Fruit fly (Drosophila melanogaster) whole organism: ENCODE results near the gene Dlip1.

Experiments
- CG8478 ChIP-seq: fragments of >200 bp; optimal IDR thresholded peaks from 2 replicates; lab custom pipeline; 2018; ENCODE audit warnings: inconsistent platforms
- Dll ChIP-seq: fragments of >200 bp; optimal IDR thresholded peaks from 2 replicates; lab custom pipeline; 2017
- EcR ChIP-seq, 2 experiments: fragments of >200 bp; optimal IDR thresholded peaks; 2 replicates each; lab custom pipeline; 2017; ENCODE audit warnings: missing biosample characterization in 2 of 2, missing genetic modification characterization in 2 of 2, missing genetic modification reagents in 2 of 2
- pan ChIP-seq: fragments of >200 bp; optimal IDR thresholded peaks from 2 replicates; lab custom pipeline; 2017
- psq ChIP-seq: fragments of >200 bp; optimal IDR thresholded peaks from 2 replicates; lab custom pipeline; 2017
- usp ChIP-seq: fragments of >200 bp; optimal IDR thresholded peaks from 2 replicates; lab custom pipeline; 2017; ENCODE audit warnings: missing biosample characterization, missing genetic modification characterization, mixed read lengths

The Dlip1 gene

dm6 chrX:9142224-9142802, 16.1 kb upstream of the Dlip1 start, which contains the start of gene CG7065:
TSS of gene CG7065 (plus strand) at chrX:9142493.
- TF ChIP-seq CG8478 (lab: Kevin White, UChicago) (no peak), Dll (lab: Kevin White, UChicago) (no peak), EcR (GFP tag; optimal IDR thresholded peaks at IDR 0.05; lab: Kevin White, UChicago) (no peak), pan (lab: Kevin White, UChicago) (no peak), psq (lab: Kevin White, UChicago) (no peak), usp (no peak)

DNA sequence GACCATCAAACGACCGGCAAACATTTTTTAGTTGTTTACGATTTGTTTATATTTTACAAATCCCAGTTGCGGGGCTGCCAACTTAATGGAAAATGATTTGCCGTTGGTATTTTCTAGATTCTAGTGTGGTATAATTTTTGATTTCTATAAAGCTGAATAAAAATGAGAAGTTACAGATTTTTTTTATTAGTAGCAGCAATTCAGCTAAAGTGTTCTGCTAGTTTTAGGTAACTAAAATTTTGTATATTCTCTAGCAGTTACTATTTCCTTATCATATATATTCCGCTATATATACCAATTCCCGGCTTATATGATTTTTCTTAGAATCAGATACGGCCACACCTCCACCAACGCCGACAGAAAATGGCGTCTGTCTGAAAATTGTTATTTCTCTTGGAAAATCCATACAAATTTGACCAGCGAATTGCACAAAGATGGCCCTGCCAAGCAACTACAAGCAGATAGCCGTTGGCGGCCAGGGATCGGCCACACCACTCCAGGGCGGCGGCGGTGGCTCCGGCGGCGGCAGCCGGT, 9.4 kb upstream of the Dlip1 start, which contains the start of the genes fh and Bap111:
Gene fh, minus strand, starts transcription at position 83 of the 534 bp plus-strand sequence.
Gene Bap111, plus strand, starts transcription at position 321 of the 534 bp plus-strand sequence.
- TF ChIP-seq EcR (GFP tag; optimal IDR thresholded peaks at IDR 0.05; lab: Kevin White, UChicago) (no peak), pan (lab: Kevin White, UChicago) (no peak)

- TF ChIP-seq psq (lab: Kevin White, UChicago) = no peak
- no peak for TF ChIP-seq EcR (GFP tag; optimal IDR thresholded peaks at IDR 0.05; lab: Kevin White, UChicago)
- no peak for TF ChIP-seq Dll (lab: Kevin White, UChicago)
- no peak for TF ChIP-seq pan (lab: Kevin White, UChicago)
- no peak for TF ChIP-seq usp
- TF ChIP-seq CG8478 (lab: Kevin White, UChicago) = no peak
Measured at dm6 chrX:9152127-9152598, 6.3 kb upstream of the Dlip1 start.

DNA sequence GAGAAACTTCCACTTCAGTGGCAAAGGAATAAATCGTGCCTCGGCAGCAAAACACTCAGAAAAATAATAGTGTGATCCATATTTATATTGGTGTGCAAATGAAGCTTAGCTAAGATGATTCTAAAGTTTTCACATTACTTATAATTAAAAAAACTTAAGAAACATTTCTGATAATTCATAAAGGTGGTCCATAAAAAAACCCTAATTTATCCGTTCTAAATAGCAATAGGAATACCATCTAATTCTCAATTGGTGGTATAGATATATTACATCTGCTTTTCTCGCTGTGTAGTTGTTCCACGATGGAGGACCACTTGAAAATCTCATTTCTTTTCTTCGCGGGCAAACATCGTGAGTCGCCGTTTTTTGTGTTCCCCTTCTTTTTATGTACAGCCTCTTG, 3.3 kb upstream of the Dlip1 start:
- TF ChIP-seq psq (lab: Kevin White, UChicago) = no peak
- TF ChIP-seq CG8478 (lab: Kevin White, UChicago) = no peak
- no peak for TF ChIP-seq EcR (GFP tag; optimal IDR thresholded peaks at IDR 0.05; lab: Kevin White, UChicago)
- TF ChIP-seq Dll (lab: Kevin White, UChicago) = no peak
- no peak for TF ChIP-seq usp
- TF ChIP-seq pan (lab: Kevin White, UChicago) = no peak

dm6 chrX:9155715-9156387, 2.6 kb upstream of the Dlip1 start:
- no peak for TF ChIP-seq psq (lab: Kevin White, UChicago)
- no peak for TF ChIP-seq usp
- peak; percentile 43 for TF ChIP-seq CG8478 (lab: Kevin White, UChicago)
- TF ChIP-seq Dll (lab: Kevin White, UChicago) = peak; percentile 41
- no peak for TF ChIP-seq pan (lab: Kevin White, UChicago)
- no peak for TF ChIP-seq EcR (GFP tag; optimal IDR thresholded peaks at IDR 0.05; lab: Kevin White, UChicago)

- no peak for TF ChIP-seq pan (lab: Kevin White, UChicago)
- TF ChIP-seq CG8478 (lab: Kevin White, UChicago) = no peak
- no peak for TF ChIP-seq usp
- no peak for TF ChIP-seq Dll (lab: Kevin White, UChicago)
- no peak for TF ChIP-seq psq (lab: Kevin White, UChicago)
- TF ChIP-seq EcR (GFP tag; optimal IDR thresholded peaks at IDR 0.05; lab: Kevin White, UChicago) = no peak
Measured at dm6 chrX:9156388-9156823, 2.0 kb upstream of the Dlip1 start, which contains the start of gene His3.3B. TSS of gene His3.3B (minus strand) at chrX:9156669.

- TF ChIP-seq usp (no peak), CG8478 (lab: Kevin White, UChicago) (no peak), Dll (lab: Kevin White, UChicago) (no peak), psq (lab: Kevin White, UChicago) (no peak), pan (lab: Kevin White, UChicago) (no peak), EcR (GFP tag; optimal IDR thresholded peaks at IDR 0.05; lab: Kevin White, UChicago) (no peak)
Measured at dm6 chrX:9159736-9160135, 1.3 kb downstream of the Dlip1 start, which contains the start of gene NdufA3. TSS of gene NdufA3 (minus strand) at chrX:9160052.

dm6 chrX:9161912-9162311, 3.5 kb downstream of the Dlip1 start, which contains the start of the genes Zpr1 and CG44532:
TSS of gene Zpr1 (minus strand) at chrX:9162090.
TSS of gene CG44532 (plus strand) at chrX:9162092.
- no peak for TF ChIP-seq pan (lab: Kevin White, UChicago)
- TF ChIP-seq EcR (GFP tag; optimal IDR thresholded peaks at IDR 0.05; lab: Kevin White, UChicago) = no peak
- no peak for TF ChIP-seq usp
- no peak for TF ChIP-seq psq (lab: Kevin White, UChicago)
- no peak for TF ChIP-seq Dll (lab: Kevin White, UChicago)
- TF ChIP-seq CG8478 (lab: Kevin White, UChicago) = no peak

DNA sequence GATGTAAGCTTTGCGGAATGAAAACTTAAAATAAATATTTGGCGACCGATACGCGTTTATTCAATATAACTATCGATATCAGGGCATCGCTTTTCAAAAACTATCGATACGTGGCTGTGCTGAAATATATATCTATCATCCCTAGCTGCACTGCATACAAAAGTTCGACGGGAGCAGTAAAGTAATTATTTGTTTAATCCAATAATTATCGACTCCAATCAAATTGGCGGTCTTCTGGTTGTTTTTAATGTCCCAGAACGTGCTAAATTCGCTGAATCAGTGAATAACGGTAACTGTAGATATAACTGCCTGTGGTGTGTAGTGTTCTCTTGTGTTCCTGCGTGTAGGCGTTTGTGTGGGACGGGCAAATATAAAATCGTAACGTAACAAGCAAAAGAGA, 4.7 kb downstream of the Dlip1 start, which contains the start of gene mei-P26:
Gene mei-P26, plus strand, starts transcription at position 146 of the 400 bp plus-strand sequence.
- TF ChIP-seq Dll (lab: Kevin White, UChicago) (no peak), usp (no peak), CG8478 (lab: Kevin White, UChicago) (no peak), pan (lab: Kevin White, UChicago) (no peak), psq (lab: Kevin White, UChicago) (no peak), EcR (GFP tag; optimal IDR thresholded peaks at IDR 0.05; lab: Kevin White, UChicago) (no peak)

dm6 chrX:9163645-9164509, 5.5 kb downstream of the Dlip1 start:
- peak; percentile 12 for TF ChIP-seq CG8478 (lab: Kevin White, UChicago)
- TF ChIP-seq EcR (GFP tag; optimal IDR thresholded peaks at IDR 0.05; lab: Kevin White, UChicago) = no peak
